Worm (Caenorhabditis elegans) whole organism, late embryonic: ENCODE data around the gene F08D12.12.

Experiments used
- C08G9.2 ChIP-seq: sonication (generic microtip); optimal IDR thresholded peaks from 2 replicates; lab custom pipeline; 2016; ENCODE audit warnings: mild to moderate bottlenecking, missing genetic modification characterization, moderate library complexity, missing compliant biosample characterization
- F13H6.1 ChIP-seq: sonication (generic microtip); optimal IDR thresholded peaks from 2 replicates; lab custom pipeline; 2016; ENCODE audit warnings: missing genetic modification characterization, missing compliant biosample characterization
- T23F11.4 ChIP-seq: fragments of 200-800 bp; sonication (Bioruptor generic); optimal IDR thresholded peaks from 2 replicates; lab custom pipeline; 2018; ENCODE audit warnings: mild to moderate bottlenecking, missing genetic modification characterization, missing compliant biosample characterization
- ahr-1 ChIP-seq: sonication (generic microtip); optimal IDR thresholded peaks from 2 replicates; lab custom pipeline; 2016; ENCODE audit warnings: missing genetic modification characterization, missing compliant biosample characterization
- ama-1 ChIP-seq: fragments of 150-350 bp; optimal IDR thresholded peaks from 2 replicates; lab custom pipeline; 2014
- ceh-18 ChIP-seq: sonication (generic microtip); optimal IDR thresholded peaks from 2 replicates; lab custom pipeline; 2016; ENCODE audit warnings: missing genetic modification characterization, missing compliant biosample characterization
- ceh-22 ChIP-seq: sonication (generic microtip); optimal IDR thresholded peaks from 2 replicates; lab custom pipeline; 2017; ENCODE audit warnings: missing biosample characterization, missing genetic modification characterization
- ceh-30 ChIP-seq: fragments of 150-350 bp; optimal IDR thresholded peaks from 2 replicates; lab custom pipeline; 2014; ENCODE audit warnings: missing biosample characterization, missing genetic modification characterization
- ceh-31 ChIP-seq: sonication (generic microtip); optimal IDR thresholded peaks from 2 replicates; lab custom pipeline; 2016; ENCODE audit warnings: missing genetic modification characterization, missing compliant biosample characterization
- ceh-6 ChIP-seq: fragments of 200-800 bp; sonication (Bioruptor generic); optimal IDR thresholded peaks from 2 replicates; lab custom pipeline; 2018; ENCODE audit warnings: mild to moderate bottlenecking, missing genetic modification characterization, missing compliant biosample characterization
- dve-1 ChIP-seq: sonication (generic microtip); optimal IDR thresholded peaks from 2 replicates; lab custom pipeline; 2017; ENCODE audit warnings: antibody characterized with exemption, mild to moderate bottlenecking, missing genetic modification characterization, missing compliant biosample characterization
- elt-2 ChIP-seq: sonication (generic microtip); optimal IDR thresholded peaks from 2 replicates; lab custom pipeline; 2016; ENCODE audit warnings: missing genetic modification reagents, missing genetic modification characterization, missing compliant biosample characterization
- elt-4 ChIP-seq: sonication (generic microtip); optimal IDR thresholded peaks from 2 replicates; lab custom pipeline; 2016; ENCODE audit warnings: missing genetic modification characterization, missing compliant biosample characterization
- eyg-1 ChIP-seq: sonication (generic microtip); optimal IDR thresholded peaks from 2 replicates; lab custom pipeline; 2016; ENCODE audit warnings: missing genotype, missing genetic modification characterization, missing compliant biosample characterization
- fkh-10 ChIP-seq: fragments of 150-350 bp; optimal IDR thresholded peaks from 2 replicates; lab custom pipeline; 2014; ENCODE audit warnings: missing biosample characterization, missing genetic modification reagents, missing genetic modification characterization
- gmeb-2 ChIP-seq: sonication (generic microtip); optimal IDR thresholded peaks from 2 replicates; lab custom pipeline; 2016; ENCODE audit warnings: missing genetic modification characterization, inconsistent platforms, missing compliant biosample characterization
- hlh-15 ChIP-seq: sonication (generic microtip); optimal IDR thresholded peaks from 2 replicates; lab custom pipeline; 2016; ENCODE audit warnings: missing genetic modification characterization, missing compliant biosample characterization
- hlh-30 ChIP-seq: sonication (generic microtip); optimal IDR thresholded peaks from 2 replicates; lab custom pipeline; 2017; ENCODE audit warnings: antibody characterized with exemption, missing genetic modification characterization, missing compliant biosample characterization; ENCODE audit not compliant: insufficient read depth
- hlh-8 ChIP-seq: sonication (generic microtip); optimal IDR thresholded peaks from 2 replicates; lab custom pipeline; 2016; ENCODE audit warnings: missing genotype, missing genetic modification characterization, missing compliant biosample characterization
- lim-6 ChIP-seq: sonication (generic microtip); optimal IDR thresholded peaks from 2 replicates; lab custom pipeline; 2016; ENCODE audit warnings: missing genetic modification characterization, missing compliant biosample characterization
- madf-2 ChIP-seq: sonication (generic microtip); optimal IDR thresholded peaks from 2 replicates; lab custom pipeline; 2017; ENCODE audit warnings: missing genetic modification characterization, missing compliant biosample characterization
- nhr-232 ChIP-seq: sonication (generic microtip); optimal IDR thresholded peaks from 2 replicates; lab custom pipeline; 2016; ENCODE audit warnings: missing genetic modification characterization, missing compliant biosample characterization
- odd-2 ChIP-seq: sonication (generic microtip); optimal IDR thresholded peaks from 2 replicates; lab custom pipeline; 2017; ENCODE audit warnings: antibody characterized with exemption, mild to moderate bottlenecking, missing genetic modification characterization, missing compliant biosample characterization
- pha-4 ChIP-seq: fragments of 150-350 bp; optimal IDR thresholded peaks from 2 replicates; lab custom pipeline; 2018; ENCODE audit warnings: missing biosample characterization, missing genetic modification reagents, missing genetic modification characterization
- pqm-1 ChIP-seq: sonication (generic microtip); optimal IDR thresholded peaks from 2 replicates; lab custom pipeline; 2016; ENCODE audit warnings: missing genetic modification characterization, missing compliant biosample characterization
- pros-1 ChIP-seq: fragments of 150-350 bp; optimal IDR thresholded peaks from 2 replicates; lab custom pipeline; 2014; ENCODE audit warnings: missing biosample characterization, missing genetic modification reagents, missing genetic modification characterization
- ref-2 ChIP-seq: sonication (generic microtip); optimal IDR thresholded peaks from 2 replicates; lab custom pipeline; 2016; ENCODE audit warnings: missing genetic modification characterization, missing compliant biosample characterization
- sox-4 ChIP-seq: sonication (generic microtip); optimal IDR thresholded peaks from 2 replicates; lab custom pipeline; 2017; ENCODE audit warnings: mild to moderate bottlenecking, missing genetic modification characterization, inconsistent platforms, missing compliant biosample characterization
- tbx-2 ChIP-seq: sonication (generic microtip); optimal IDR thresholded peaks from 2 replicates; lab custom pipeline; 2016; ENCODE audit warnings: missing genetic modification characterization, missing compliant biosample characterization
- unc-42 ChIP-seq: sonication (generic microtip); optimal IDR thresholded peaks from 2 replicates; lab custom pipeline; 2016; ENCODE audit warnings: missing genotype, missing genetic modification characterization, missing compliant biosample characterization
- unc-55 ChIP-seq: sonication (generic microtip); optimal IDR thresholded peaks from 2 replicates; lab custom pipeline; 2017; ENCODE audit warnings: missing biosample characterization, missing genetic modification reagents, missing genetic modification characterization

Gene F08D12.12

ce11 chrII:2787031-2787512, at the start of gene F08D12.12, which contains the start of gene srpa-72:
Gene F08D12.12, minus strand, starts transcription at chrII:2787081.
Gene srpa-72, plus strand, starts transcription at chrII:2787481.
- TF ChIP-seq pros-1 (tag; lab: Kevin White, UChicago) (no peak), hlh-15 (tag; lab: Kevin White, UChicago) (no peak), eyg-1 (no peak), nhr-232 (tag; lab: Kevin White, UChicago) (no peak), elt-2 (tag; lab: Kevin White, UChicago) (no peak), odd-2 (tag; lab: Kevin White, UChicago) (no peak), ama-1 (lab: Kevin White, UChicago) (no peak), ceh-6 (GFP tag; lab: Kevin White, UChicago) (no peak), gmeb-2 (tag; lab: Kevin White, UChicago) (no peak), pha-4 (tag; lab: Kevin White, UChicago) (no peak), hlh-8 (no peak), ahr-1 (no peak), ref-2 (tag; lab: Kevin White, UChicago) (no peak)
- TF ChIP-seq, all 69 proteins: peak for 0

- TF ChIP-seq lim-6 (tag; lab: Kevin White, UChicago) (no peak), elt-2 (tag; lab: Kevin White, UChicago) (peak; percentile 90)
Observed at ce11 chrII:2834105-2834504, 47.2 kb upstream of the F08D12.12 start.

ce11 chrII:2832539-2832938, 45.7 kb upstream of the F08D12.12 start:
- TF ChIP-seq ref-2 (tag; lab: Kevin White, UChicago), result no peak
- TF ChIP-seq dve-1 (tag; lab: Kevin White, UChicago), result no peak
- no peak for TF ChIP-seq sox-4 (tag; lab: Kevin White, UChicago)
- no peak for TF ChIP-seq gmeb-2 (tag; lab: Kevin White, UChicago)
- no peak for TF ChIP-seq nhr-232 (tag; lab: Kevin White, UChicago)
- no peak for TF ChIP-seq fkh-10 (GFP tag; lab: Kevin White, UChicago)
- TF ChIP-seq T23F11.4 (GFP tag; lab: Kevin White, UChicago), result no peak
- TF ChIP-seq ceh-30 (tag; lab: Kevin White, UChicago), result peak; percentile 26
- no peak for TF ChIP-seq elt-4 (tag; lab: Kevin White, UChicago)
- peak; percentile 57 for TF ChIP-seq hlh-30 (tag; lab: Kevin White, UChicago)

- no peak for TF ChIP-seq ceh-31
- TF ChIP-seq unc-55 (GFP tag; lab: Kevin White, UChicago), result peak; percentile 14
- TF ChIP-seq, all 69 proteins: peak for 1
Observed at ce11 chrII:2832098-2832497, 45.2 kb upstream of the F08D12.12 start.

- TF ChIP-seq F13H6.1 (no peak), unc-42 (tag; lab: Kevin White, UChicago) (peak; percentile 12)
Observed at ce11 chrII:2831173-2831572, 44.3 kb upstream of the F08D12.12 start, which contains the start of gene K12H6.6. Gene K12H6.6, minus strand, starts transcription at chrII:2831233.

- TF ChIP-seq hlh-30 (tag; lab: Kevin White, UChicago) (no peak), C08G9.2 (tag; lab: Kevin White, UChicago) (no peak), pqm-1 (tag; lab: Kevin White, UChicago) (no peak), ceh-18 (no peak), tbx-2 (tag; lab: Kevin White, UChicago) (no peak), ceh-22 (tag; lab: Kevin White, UChicago) (no peak), T23F11.4 (GFP tag; lab: Kevin White, UChicago) (no peak), ref-2 (tag; lab: Kevin White, UChicago) (no peak), madf-2 (tag; lab: Kevin White, UChicago) (no peak)
Observed at ce11 chrII:2830144-2830543, 43.3 kb upstream of the F08D12.12 start.
